Worm (Caenorhabditis elegans): ENCODE results near the gene srw-83.
A peak's percentile ranks its signal among the peaks of the same experiment; 100 is the strongest.

The srw-83 gene

DNA sequence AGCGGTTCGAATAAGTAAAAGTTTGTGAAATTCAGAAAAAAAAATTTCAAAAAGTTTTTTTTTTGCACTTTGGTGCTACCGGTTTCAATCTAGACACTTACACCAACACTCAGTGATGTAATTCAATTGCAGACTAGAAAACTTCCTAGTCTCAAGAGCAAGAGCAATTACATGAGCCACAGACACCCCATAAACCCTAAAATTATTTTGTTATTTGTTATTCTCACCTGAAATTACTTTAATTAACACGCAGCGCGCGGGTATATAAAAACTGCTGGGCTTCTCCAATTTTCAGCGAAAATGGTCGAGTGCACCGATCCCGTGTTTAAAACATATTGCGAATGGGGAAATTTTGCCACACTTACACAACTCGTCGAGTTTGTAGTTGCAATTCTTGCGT, at the start of gene srw-83:
srw-83 (plus strand) TSS at position 301 of the 400 bp plus-strand sequence.
- TF ChIP-seq zip-2 (tag; optimal IDR thresholded peaks at IDR 0.05), result no peak
- TF ChIP-seq unc-130 (GFP tag; optimal IDR thresholded peaks at IDR 0.05), result no peak
- no peak for TF ChIP-seq ZK546.5 (tag; optimal IDR thresholded peaks at IDR 0.05)
- no peak for TF ChIP-seq dmd-9 (GFP tag; IDR thresholded peaks at IDR 0.05)
- TF ChIP-seq saeg-2 (GFP tag; IDR thresholded peaks at IDR 0.05), result no peak
- TF ChIP-seq F44E2.7 (GFP tag; IDR thresholded peaks at IDR 0.05), result no peak
- no peak for TF ChIP-seq ama-1 (optimal IDR thresholded peaks at IDR 0.05)
- TF ChIP-seq F10B5.3 (tag; optimal IDR thresholded peaks at IDR 0.05), result no peak
- TF ChIP-seq mxl-2 (GFP tag; conservative IDR thresholded peaks at IDR 0.05), result no peak
- TF ChIP-seq lir-3 (tag; optimal IDR thresholded peaks at IDR 0.05), result no peak
- TF ChIP-seq madf-5 (GFP tag; IDR thresholded peaks at IDR 0.05), result no peak
- TF ChIP-seq spr-1 (tag; optimal IDR thresholded peaks at IDR 0.05), result no peak
- no peak for TF ChIP-seq mxl-3 (GFP tag; optimal IDR thresholded peaks at IDR 0.05)
- TF ChIP-seq daf-8 (GFP tag; IDR thresholded peaks at IDR 0.05), result no peak
- TF ChIP-seq nhr-10 (tag; optimal IDR thresholded peaks at IDR 0.05), result no peak
- no peak for TF ChIP-seq ceh-20 (GFP tag; IDR thresholded peaks at IDR 0.05)
- TF ChIP-seq lsy-2 (tag; optimal IDR thresholded peaks at IDR 0.05), result no peak
- TF ChIP-seq ztf-7 (tag; optimal IDR thresholded peaks at IDR 0.05), result no peak
- TF ChIP-seq attf-4 (tag; optimal IDR thresholded peaks at IDR 0.05), result no peak

DNA sequence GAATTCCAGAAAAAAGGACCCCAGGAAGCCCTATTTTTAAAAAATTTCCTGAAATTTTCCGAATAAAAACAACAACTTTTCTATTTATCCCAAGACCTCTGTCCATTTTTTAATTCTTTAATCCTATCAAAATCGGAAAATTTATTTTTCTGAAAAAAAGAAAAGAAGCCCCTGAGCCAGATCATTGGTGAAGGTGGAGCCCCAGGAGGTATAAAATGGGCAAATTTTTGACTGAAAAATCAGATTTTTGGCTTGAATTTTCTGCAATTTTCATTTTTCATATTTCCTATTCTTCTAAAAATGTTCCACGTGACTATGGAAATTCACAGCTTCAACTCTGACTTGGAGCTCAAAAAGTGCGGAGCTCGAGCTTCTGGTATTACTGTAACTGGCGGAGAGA, 47.6 kb upstream of the srw-83 start, which contains the start of gene Y51A2B.8:
Y51A2B.8 (plus strand) TSS at position 301 of the 400 bp plus-strand sequence.
- TF ChIP-seq zip-2 (tag; optimal IDR thresholded peaks at IDR 0.05), result no peak
- TF ChIP-seq dmd-9 (GFP tag; IDR thresholded peaks at IDR 0.05), result no peak
- no peak for TF ChIP-seq nhr-237 (tag; optimal IDR thresholded peaks at IDR 0.05)
- TF ChIP-seq hif-1 (tag; optimal IDR thresholded peaks at IDR 0.05), result no peak
- TF ChIP-seq lin-13 (GFP tag; optimal IDR thresholded peaks at IDR 0.05), result no peak
- TF ChIP-seq lin-38 (GFP tag; IDR thresholded peaks at IDR 0.05), result no peak
- no peak for TF ChIP-seq snpc-1.2 (GFP tag; IDR thresholded peaks at IDR 0.05)

DNA sequence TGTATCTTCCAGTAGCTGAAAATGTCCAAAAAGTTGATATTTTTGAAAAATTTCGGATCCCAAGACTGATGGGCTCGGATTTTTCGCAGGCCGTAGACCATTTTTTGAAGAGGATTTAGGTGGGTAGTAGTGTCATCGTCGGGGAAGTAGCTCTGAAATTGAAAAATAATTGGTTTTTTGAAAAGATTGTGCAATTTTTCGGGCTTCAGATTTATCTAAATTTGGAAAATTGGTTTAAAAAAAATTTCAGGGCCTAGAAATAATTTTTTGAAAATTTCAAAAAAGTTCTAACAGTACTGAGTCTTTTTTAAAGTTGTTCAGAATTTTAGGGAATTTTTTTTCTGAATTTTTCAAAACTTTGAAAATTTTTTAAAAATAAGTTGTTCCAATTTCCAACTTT, 43.8 kb upstream of the srw-83 start, which contains the start of gene nhr-288:
nhr-288 (minus strand) TSS at position 101 of the 400 bp plus-strand sequence.
- TF ChIP-seq unc-62 (GFP tag; optimal IDR thresholded peaks at IDR 0.05 in 1 of 2) (peak in 1 of 2 experiments; percentile 9), unc-62 (tag; optimal IDR thresholded peaks at IDR 0.05) (no peak), Y48G9A.11 (GFP tag; IDR thresholded peaks at IDR 0.05) (no peak), Y105C5A.15 (GFP tag; IDR thresholded peaks at IDR 0.05) (no peak)

DNA sequence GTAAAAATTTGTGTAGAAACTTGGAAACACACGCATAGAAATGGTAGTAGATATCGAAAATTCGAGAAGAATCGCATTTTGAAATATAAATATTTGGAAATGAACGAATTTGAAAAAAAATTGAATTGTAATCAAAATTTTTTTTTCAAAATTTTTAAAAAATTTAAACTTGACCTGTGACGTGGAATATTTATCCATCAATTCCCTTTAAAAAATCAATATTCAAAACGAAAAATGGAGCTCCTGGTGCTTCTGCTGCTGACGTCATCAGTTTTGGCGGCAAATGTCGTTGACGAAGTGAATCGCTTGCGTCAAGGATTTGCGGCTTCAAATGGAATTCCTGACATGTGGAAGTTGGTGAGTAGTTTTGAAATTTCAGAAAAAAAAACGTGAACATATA, 37.3 kb upstream of the srw-83 start, which contains the start of the genes Y51A2B.4 and Y51A2B.5:
Y51A2B.4 (minus strand) TSS at position 101 of the 400 bp plus-strand sequence.
Y51A2B.5 (plus strand) TSS at position 232 of the 400 bp plus-strand sequence.
- TF ChIP-seq hmg-1.1 (GFP tag; IDR thresholded peaks at IDR 0.05) (no peak), mxl-3 (GFP tag; optimal IDR thresholded peaks at IDR 0.05) (no peak), Y48G9A.11 (GFP tag; IDR thresholded peaks at IDR 0.05) (no peak), dpl-1 (GFP tag; optimal IDR thresholded peaks at IDR 0.05) (no peak), tra-1 (GFP tag; IDR thresholded peaks at IDR 0.05) (no peak), T26A8.4 (GFP tag; IDR thresholded peaks at IDR 0.05) (no peak), dmd-6 (GFP tag; IDR thresholded peaks at IDR 0.05) (no peak), lin-15B (tag; optimal IDR thresholded peaks at IDR 0.05) (no peak), madf-5 (GFP tag; IDR thresholded peaks at IDR 0.05) (no peak), nhr-42 (GFP tag; IDR thresholded peaks at IDR 0.05) (no peak), dmd-8 (GFP tag; IDR thresholded peaks at IDR 0.05) (no peak), nhr-41 (GFP tag; IDR thresholded peaks at IDR 0.05) (no peak), cey-2 (tag; optimal IDR thresholded peaks at IDR 0.05; ENCODE audit: borderline replicate concordance, insufficient read depth) (no peak), Y105C5A.15 (GFP tag; IDR thresholded peaks at IDR 0.05) (no peak), daf-12 (tag; optimal IDR thresholded peaks at IDR 0.05) (no peak), Y75B8A.6 (GFP tag; IDR thresholded peaks at IDR 0.05) (no peak), ZK337.2 (GFP tag; IDR thresholded peaks at IDR 0.05) (no peak), ztf-11 (tag; optimal IDR thresholded peaks at IDR 0.05) (no peak)
